Fruit fly (Drosophila melanogaster): ENCODE measurements around the gene CG4390.

Gene CG4390

dm6 chr3R:20008372-20009051 lies 51.0 kb downstream of the CG4390 start, which contains the start of the genes Hs6st and MED25 (continued):
- TF ChIP-seq CG17568 (GFP tag; optimal IDR thresholded peaks at IDR 0.05) (no peak), hb (GFP tag; IDR thresholded peaks at IDR 0.05; ENCODE audit: partially characterized antibody) (peak; percentile 63; the same call in 1 of the 3 replicates), Lpt (GFP tag; optimal IDR thresholded peaks at IDR 0.05) (no peak), oc (tag; optimal IDR thresholded peaks at IDR 0.05) (no peak), CG6683 (GFP tag; optimal IDR thresholded peaks at IDR 0.05) (peak; percentile 35), H15 (GFP tag; IDR thresholded peaks at IDR 0.05) (no peak), peb (GFP tag; IDR thresholded peaks at IDR 0.05) (no peak), ap (GFP tag; IDR thresholded peaks at IDR 0.05) (no peak), CG11093 (GFP tag; IDR thresholded peaks at IDR 0.05) (no peak), Abd-B (GFP tag; optimal IDR thresholded peaks at IDR 0.05) (peak; percentile 41), CG31441 (GFP tag; IDR thresholded peaks at IDR 0.05) (peak; percentile 53; the same call in 1 of the 2 replicates), Mad (GFP tag; optimal IDR thresholded peaks at IDR 0.05) (no peak), CG4360 (GFP tag; IDR thresholded peaks at IDR 0.05) (no peak), ssp (GFP tag; IDR thresholded peaks at IDR 0.05) (no peak), Ets65A (GFP tag) (peak; percentile 91), Dbx (GFP tag; IDR thresholded peaks at IDR 0.05) (peak; percentile 70), chif (GFP tag; optimal IDR thresholded peaks at IDR 0.05) (no peak), CG1529 (GFP tag; optimal IDR thresholded peaks at IDR 0.05) (no peak), scrt (GFP tag; optimal IDR thresholded peaks at IDR 0.05) (no peak), CG11723 (GFP tag; optimal IDR thresholded peaks at IDR 0.05) (no peak), CG13123 (GFP tag; optimal IDR thresholded peaks at IDR 0.05) (no peak), CG17186 (GFP tag; optimal IDR thresholded peaks at IDR 0.05) (peak; percentile 84), CG6765 (GFP tag; optimal IDR thresholded peaks at IDR 0.05) (peak; percentile 17), CG8388 (GFP tag; optimal IDR thresholded peaks at IDR 0.05) (no peak), Doc3 (GFP tag; IDR thresholded peaks at IDR 0.05; ENCODE audit: partially characterized antibody) (peak; percentile 82), CG1647 (GFP tag; optimal IDR thresholded peaks at IDR 0.05) (peak; percentile 41), Dp (GFP tag; optimal IDR thresholded peaks at IDR 0.05) (peak; percentile 49), CG15073 (GFP tag; optimal IDR thresholded peaks at IDR 0.05) (no peak), gcm (GFP tag; optimal IDR thresholded peaks at IDR 0.05) (no peak), CG7963 (GFP tag; IDR thresholded peaks at IDR 0.05; ENCODE audit: partially characterized antibody) (peak; percentile 58; the same call in 2 of the 3 replicates), dan (GFP tag; IDR thresholded peaks at IDR 0.05) (no peak), CG4820 (GFP tag; optimal IDR thresholded peaks at IDR 0.05) (peak; percentile 44), ham (GFP tag; IDR thresholded peaks at IDR 0.05) (no peak), CG12299 (tag; optimal IDR thresholded peaks at IDR 0.05) (no peak), caup (GFP tag; optimal IDR thresholded peaks at IDR 0.05; ENCODE audit: severe bottlenecking) (peak; percentile 65), tx (GFP tag; optimal IDR thresholded peaks at IDR 0.05) (no peak), CG34376 (GFP tag; optimal IDR thresholded peaks at IDR 0.05) (peak; percentile 59), dysf (GFP tag; IDR thresholded peaks at IDR 0.05) (0 out of 3 replicates have a peak, but pooled peaks have one; percentile 29), mirr (GFP tag; optimal IDR thresholded peaks at IDR 0.05) (peak; percentile 45), HmgD (GFP tag; optimal IDR thresholded peaks at IDR 0.05) (no peak), CG1233 (GFP tag; optimal IDR thresholded peaks at IDR 0.05) (peak; percentile 60), gsb-n (tag; optimal IDR thresholded peaks at IDR 0.05) (no peak), CG7271 (tag; optimal IDR thresholded peaks at IDR 0.05) (no peak), ranshi (GFP tag; IDR thresholded peaks at IDR 0.05) (0 out of 2 replicates have a peak, but pooled peaks have one; percentile 17), Oli (tag; optimal IDR thresholded peaks at IDR 0.05) (no peak), CG17328 (GFP tag; IDR thresholded peaks at IDR 0.05) (peak; percentile 25), ash1 (GFP tag; optimal IDR thresholded peaks at IDR 0.05) (no peak), Ravus (GFP tag; IDR thresholded peaks at IDR 0.05) (no peak), CG31365 (tag; optimal IDR thresholded peaks at IDR 0.05) (peak; percentile 15), CG2678 (tag; optimal IDR thresholded peaks at IDR 0.05) (no peak)
